Worm (Caenorhabditis elegans): ENCODE measurements around the gene pot-3.

DNA sequence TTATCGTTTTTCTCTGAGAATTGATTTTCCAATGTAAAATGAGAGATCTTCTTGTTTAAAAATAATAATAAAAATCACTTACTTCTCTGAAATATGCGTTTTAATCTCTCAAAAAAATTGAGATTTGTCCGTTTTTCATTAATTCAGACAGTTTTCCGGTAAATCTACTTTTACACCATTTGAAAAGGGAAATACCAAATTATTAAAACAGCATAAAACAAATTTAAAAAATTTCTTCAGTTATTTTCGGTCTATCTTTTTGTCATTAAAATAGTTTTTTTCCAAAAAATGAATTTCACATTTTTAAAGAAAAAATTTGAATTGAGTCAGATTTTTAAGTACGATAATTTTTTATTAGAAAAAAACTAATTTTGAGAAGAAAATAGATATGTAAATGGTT, 1.2 kb upstream of the pot-3 start:
- TF ChIP-seq nhr-12 (tag; optimal IDR thresholded peaks at IDR 0.05) (no peak), unc-120 (tag; optimal IDR thresholded peaks at IDR 0.05; ENCODE audit: poor library complexity, severe bottlenecking) (no peak), unc-62 (GFP tag; optimal IDR thresholded peaks at IDR 0.05) (no peak), sem-2 (GFP tag; optimal IDR thresholded peaks at IDR 0.05) (no peak), nhr-76 (tag; optimal IDR thresholded peaks at IDR 0.05) (no peak), mab-5 (tag; optimal IDR thresholded peaks at IDR 0.05) (no peak), elt-3 (tag; optimal IDR thresholded peaks at IDR 0.05) (no peak), M03D4.4 (tag; optimal IDR thresholded peaks at IDR 0.05) (no peak), blmp-1 (tag; optimal IDR thresholded peaks at IDR 0.05) (peak; percentile 49), ztf-11 (tag; optimal IDR thresholded peaks at IDR 0.05) (no peak), snpc-4 (tag; optimal IDR thresholded peaks at IDR 0.05) (no peak), nhr-237 (tag; optimal IDR thresholded peaks at IDR 0.05) (no peak), zip-8 (tag; optimal IDR thresholded peaks at IDR 0.05) (no peak), cnd-1 (tag; optimal IDR thresholded peaks at IDR 0.05) (no peak)

Measured in whole organism, mixed stage, embryonic.